Worm (Caenorhabditis elegans): ENCODE measurements around the gene perm-3.

The perm-3 gene

ce11 chrIV:5394687-5395086 is at the start of gene perm-3, which contains the start of gene swsn-6 (continued):
- TF ChIP-seq unc-86 (tag; optimal IDR thresholded peaks at IDR 0.05) = peak; percentile 81
- peak; percentile 82 for TF ChIP-seq irx-1 (tag; optimal IDR thresholded peaks at IDR 0.05)
- peak; percentile 19; the same call in 1 of the 2 replicates for TF ChIP-seq ceh-88 (GFP tag; IDR thresholded peaks at IDR 0.05)
- peak in 1 of 2 experiments; percentile 39 for TF ChIP-seq ztf-11 (tag; optimal IDR thresholded peaks at IDR 0.05)
- TF ChIP-seq unc-130 (tag; optimal IDR thresholded peaks at IDR 0.05) = peak; percentile 86
- no peak for TF ChIP-seq C34B4.2 (tag; optimal IDR thresholded peaks at IDR 0.05)
- TF ChIP-seq ceh-63 (GFP tag; optimal IDR thresholded peaks at IDR 0.05) = no peak
- peak; percentile 86 for TF ChIP-seq lin-35 (GFP tag; optimal IDR thresholded peaks at IDR 0.05)
- peak; percentile 29 for TF ChIP-seq skn-1 (tag; optimal IDR thresholded peaks at IDR 0.05)
- TF ChIP-seq fkh-10 (GFP tag; optimal IDR thresholded peaks at IDR 0.05) = peak; percentile 35
- no peak for TF ChIP-seq zag-1 (tag; optimal IDR thresholded peaks at IDR 0.05)
- TF ChIP-seq unc-30 (tag; optimal IDR thresholded peaks at IDR 0.05) = no peak
- peak in 2 of 6 experiments; percentile 26 to 78 for TF ChIP-seq elt-3 (tag; optimal IDR thresholded peaks at IDR 0.05)
- TF ChIP-seq hpl-2 (GFP tag; optimal IDR thresholded peaks at IDR 0.05) = peak; percentile 17
- no peak for TF ChIP-seq Y116A8C.19 (tag; optimal IDR thresholded peaks at IDR 0.05; ENCODE audit: borderline replicate concordance)
- TF ChIP-seq snu-23 (GFP tag; optimal IDR thresholded peaks at IDR 0.05) = peak; percentile 89
- peak; percentile 72 to 93 (median 85) for TF ChIP-seq ceh-82 (tag; optimal IDR thresholded peaks at IDR 0.05)
- TF ChIP-seq mef-2 (tag; optimal IDR thresholded peaks at IDR 0.05) = peak; percentile 23
- no peak for TF ChIP-seq tlp-1 (tag; optimal IDR thresholded peaks at IDR 0.05)
- TF ChIP-seq nhr-19 (GFP tag; conservative IDR thresholded peaks at IDR 0.05) = peak; percentile 85
- peak; percentile 82 for TF ChIP-seq C16A3.4 (tag; optimal IDR thresholded peaks at IDR 0.05)
- TF ChIP-seq sup-37 (GFP tag; optimal IDR thresholded peaks at IDR 0.05) = no peak
- TF ChIP-seq snpc-4 (tag; optimal IDR thresholded peaks at IDR 0.05) = peak; percentile 81
- no peak for TF ChIP-seq nhr-237 (tag; optimal IDR thresholded peaks at IDR 0.05)
- TF ChIP-seq ztf-4 (tag; optimal IDR thresholded peaks at IDR 0.05) = peak; percentile 61
- TF ChIP-seq rnt-1 (tag; optimal IDR thresholded peaks at IDR 0.05) = peak; percentile 89
- peak; percentile 25 for TF ChIP-seq C04F5.9 (tag; optimal IDR thresholded peaks at IDR 0.05)
- TF ChIP-seq nhr-20 (tag; optimal IDR thresholded peaks at IDR 0.05) = peak; percentile 84
- peak in 1 of 2 experiments; percentile 52 for TF ChIP-seq mdl-1 (tag; optimal IDR thresholded peaks at IDR 0.05)
- peak; percentile 85 for TF ChIP-seq nhr-85 (tag)
- no peak for TF ChIP-seq nhr-84 (tag; optimal IDR thresholded peaks at IDR 0.05)
- TF ChIP-seq aly-2 (tag; optimal IDR thresholded peaks at IDR 0.05) = no peak

DNA sequence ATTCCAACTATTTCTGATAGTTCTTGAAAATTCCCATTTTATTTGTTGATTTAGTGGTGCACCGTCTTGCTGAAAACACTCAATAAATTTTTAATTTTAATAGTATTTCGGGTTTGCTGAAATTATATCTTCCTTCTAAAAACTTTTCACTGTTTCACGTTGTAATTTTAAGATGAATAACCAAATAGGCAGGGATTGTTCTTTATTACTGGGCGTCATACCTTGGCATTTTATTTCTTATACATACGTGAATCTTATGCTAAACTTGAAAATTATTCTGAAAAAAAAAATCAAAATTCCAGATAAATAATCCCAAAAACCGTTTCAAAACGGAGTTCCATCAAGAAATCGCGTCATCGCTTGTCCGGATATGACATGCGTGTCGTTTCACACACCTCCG is 44.1 kb upstream of the perm-3 start, which contains the start of gene mgl-3:
TSS of gene mgl-3 (plus strand) at position 301 of the 400 bp plus-strand sequence.
- TF ChIP-seq pag-3 (tag; optimal IDR thresholded peaks at IDR 0.05; ENCODE audit: borderline replicate concordance, insufficient read depth) = no peak
- TF ChIP-seq lin-39 (tag; optimal IDR thresholded peaks at IDR 0.05) = no peak
- TF ChIP-seq fkh-4 (tag; optimal IDR thresholded peaks at IDR 0.05; ENCODE audit: borderline replicate concordance) = no peak
- TF ChIP-seq nhr-85 (tag) = no peak
- TF ChIP-seq aly-2 (tag; optimal IDR thresholded peaks at IDR 0.05) = no peak
- no peak for TF ChIP-seq C04F5.9 (tag; optimal IDR thresholded peaks at IDR 0.05)
- TF ChIP-seq ceh-90 (tag; optimal IDR thresholded peaks at IDR 0.05) = no peak

DNA sequence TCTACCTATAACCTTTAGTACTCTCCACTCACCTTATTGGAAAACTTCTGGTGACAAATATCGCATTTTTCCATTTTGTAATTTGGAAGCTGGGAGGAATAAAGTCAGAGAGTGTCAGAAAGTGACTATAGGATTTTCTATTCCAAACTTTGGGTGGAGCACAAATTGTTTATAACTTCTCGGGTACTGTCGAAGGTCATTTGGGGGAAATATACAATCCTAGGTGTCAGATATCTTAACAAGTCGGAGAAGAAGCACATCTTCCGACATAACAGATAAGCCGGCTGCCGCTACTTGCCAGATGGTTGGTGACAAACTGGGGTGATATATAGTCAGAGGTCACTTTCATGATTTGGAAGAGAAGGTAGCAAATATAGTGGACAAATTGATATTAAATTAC is 24.5 kb upstream of the perm-3 start, which contains the start of gene ehn-3:
TSS of gene ehn-3 (minus strand) at position 101 of the 400 bp plus-strand sequence.
- TF ChIP-seq ztf-11 (tag; optimal IDR thresholded peaks at IDR 0.05) (no peak), snpc-4 (tag; optimal IDR thresholded peaks at IDR 0.05) (no peak), elt-2 (tag; optimal IDR thresholded peaks at IDR 0.05) (no peak), lin-13 (GFP tag; optimal IDR thresholded peaks at IDR 0.05) (no peak), nhr-76 (tag; optimal IDR thresholded peaks at IDR 0.05) (no peak), nhr-19 (GFP tag; conservative IDR thresholded peaks at IDR 0.05) (no peak), swsn-7 (tag; optimal IDR thresholded peaks at IDR 0.05) (no peak), pax-3 (tag; optimal IDR thresholded peaks at IDR 0.05) (no peak), snu-23 (GFP tag; optimal IDR thresholded peaks at IDR 0.05) (no peak), unc-30 (tag; optimal IDR thresholded peaks at IDR 0.05) (no peak), ceh-82 (tag; optimal IDR thresholded peaks at IDR 0.05) (no peak), nhr-77 (tag; optimal IDR thresholded peaks at IDR 0.05) (no peak)

All from whole organism, L1 larva.